6 worm cellular contexts compared by ENCODE assay signal in genomic region chrV:15285984-15286383, ce11.
TF ChIP-seq lines count a peak whose summit lies in the region.

No protein-coding gene starts in this region.

TF ChIP-seq in whole organism, L1 larva, 84 proteins besides CTCF, POLR2A, EP300 and RAD21:
- TF ChIP-seq nhr-20 (tag; optimal IDR thresholded peaks at IDR 0.05; lab: Kevin White, UChicago) (peak; percentile 42), elt-3 (tag; optimal IDR thresholded peaks at IDR 0.05; lab: Kevin White, UChicago) (peak; percentile 28 to 88 (median 78)), efl-1 (optimal IDR thresholded peaks at IDR 0.05; lab: Kevin White, UChicago) (no peak), efl-1 (GFP tag; optimal IDR thresholded peaks at IDR 0.05 in 1 of 2; lab: Kevin White, UChicago) (peak in 1 of 2 experiments; percentile 88), tbx-2 (tag; optimal IDR thresholded peaks at IDR 0.05; lab: Kevin White, UChicago) (no peak), nhr-76 (tag; optimal IDR thresholded peaks at IDR 0.05; lab: Kevin White, UChicago) (no peak), nhr-85 (tag; lab: Kevin White, UChicago) (peak; percentile 83)

TF ChIP-seq in whole organism, L2 larva, 48 proteins besides CTCF, POLR2A, EP300 and RAD21:
- no peak for TF ChIP-seq nhr-11 (tag; optimal IDR thresholded peaks at IDR 0.05; lab: Kevin White, UChicago)
- TF ChIP-seq sma-9 (GFP tag; optimal IDR thresholded peaks at IDR 0.05; lab: Kevin White, UChicago) = peak; percentile 51
- TF ChIP-seq sma-9 (tag; optimal IDR thresholded peaks at IDR 0.05; lab: Kevin White, UChicago) = no peak
- no peak for TF ChIP-seq nhr-12 (tag; optimal IDR thresholded peaks at IDR 0.05; lab: Kevin White, UChicago)
- no peak for TF ChIP-seq nhr-129 (tag; optimal IDR thresholded peaks at IDR 0.05; lab: Kevin White, UChicago)

TF ChIP-seq in whole organism, L3 larva, 47 proteins besides CTCF, POLR2A, EP300 and RAD21:
- peak; percentile 74 for TF ChIP-seq nhr-25 (tag; optimal IDR thresholded peaks at IDR 0.05; lab: Kevin White, UChicago)
- TF ChIP-seq sea-2 (GFP tag; optimal IDR thresholded peaks at IDR 0.05; lab: Kevin White, UChicago) = no peak

TF ChIP-seq in whole organism, L4 larva, 104 proteins besides CTCF, POLR2A, EP300 and RAD21:
- peak; percentile 96 for TF ChIP-seq dmd-6 (GFP tag; IDR thresholded peaks at IDR 0.05; lab: Robert Waterston, UW)
- no peak for TF ChIP-seq unc-39 (tag; optimal IDR thresholded peaks at IDR 0.05; lab: Kevin White, UChicago)

TF ChIP-seq in whole organism, late embryonic, 69 proteins besides CTCF, POLR2A, EP300 and RAD21:
- no peak for TF ChIP-seq pax-1 (tag; optimal IDR thresholded peaks at IDR 0.05; lab: Kevin White, UChicago)
- peak; percentile 57 for TF ChIP-seq elt-2 (tag; optimal IDR thresholded peaks at IDR 0.05; lab: Kevin White, UChicago)

TF ChIP-seq in whole organism, young adult, 124 proteins besides CTCF, POLR2A, EP300 and RAD21:
- TF ChIP-seq madf-3 (GFP tag; IDR thresholded peaks at IDR 0.05; lab: Robert Waterston, UW) = 0 out of 2 replicates have a peak, but pooled peaks have one; percentile 7
- TF ChIP-seq tbx-9 (tag; optimal IDR thresholded peaks at IDR 0.05; lab: Kevin White, UChicago; ENCODE audit: borderline replicate concordance) = no peak
- TF ChIP-seq pha-4 (tag; optimal IDR thresholded peaks at IDR 0.05; lab: Kevin White, UChicago) = no peak
- TF ChIP-seq B0261.1 (tag; optimal IDR thresholded peaks at IDR 0.05; lab: Kevin White, UChicago) = no peak
- no peak for TF ChIP-seq hlh-26 (GFP tag; conservative IDR thresholded peaks at IDR 0.05; lab: Robert Waterston, UW)
- peak; percentile 89 for TF ChIP-seq atf-7 (tag; optimal IDR thresholded peaks at IDR 0.05; lab: Kevin White, UChicago)
- peak; percentile 59 for TF ChIP-seq nhr-80 (tag; optimal IDR thresholded peaks at IDR 0.05; lab: Kevin White, UChicago)
TF ChIP-seq in whole organism, young adult: peak in this region for 3.
